Fruit fly (Drosophila melanogaster) whole organism, embryonic: Measurements from ENCODE around the gene CG14440.

Source experiments
- Abd-B ChIP-seq: fragments of 200-800 bp; sonication (Bioruptor generic); optimal IDR thresholded peaks from 2 replicates; lab custom pipeline; 2018; ENCODE audit warnings: missing biosample characterization, mild to moderate bottlenecking, missing genetic modification characterization, moderate library complexity
- Antp ChIP-seq: fragments of 200-800 bp; sonication (Bioruptor generic); optimal IDR thresholded peaks from 3 replicates; lab custom pipeline; 2016; ENCODE audit warnings: missing biosample characterization, missing genetic modification characterization
- Asciz ChIP-seq: fragments of 200-800 bp; sonication (Bioruptor generic); optimal IDR thresholded peaks from 2 replicates; lab custom pipeline; 2017; ENCODE audit warnings: missing biosample characterization, mild to moderate bottlenecking, missing genetic modification characterization, missing genetic modification reagents
- CG10147 ChIP-seq: fragments of 200-800 bp; sonication (Bioruptor generic); optimal IDR thresholded peaks from 2 replicates; lab custom pipeline; 2019; ENCODE audit warnings: missing biosample characterization, mild to moderate bottlenecking, missing genetic modification characterization, moderate library complexity
- CG10321 ChIP-seq: fragments of 200-800 bp; sonication (Bioruptor generic); IDR thresholded peaks from 2 replicates; pipeline ENCODE4 v1.3.6; 2022; ENCODE audit warnings: missing biosample characterization, missing genetic modification characterization
- CG10366 ChIP-seq: fragments of 200-800 bp; sonication (Bioruptor generic); IDR thresholded peaks from 2 replicates; pipeline ENCODE4 v1.3.6; 2022; ENCODE audit warnings: missing biosample characterization, missing genetic modification characterization
- CG11504 ChIP-seq: fragments of 200-800 bp; sonication (Bioruptor generic); optimal IDR thresholded peaks from 3 replicates; lab custom pipeline; 2019; ENCODE audit warnings: missing biosample characterization, mild to moderate bottlenecking, missing genetic modification characterization, moderate library complexity
- CG14014 ChIP-seq: fragments of 200-800 bp; sonication (Bioruptor generic); IDR thresholded peaks from 2 replicates; pipeline ENCODE4 v1.3.6; 2022; ENCODE audit warnings: missing biosample characterization, missing genetic modification characterization
- CG17328 ChIP-seq: fragments of 200-800 bp; sonication (Bioruptor generic); IDR thresholded peaks from 2 replicates; pipeline ENCODE4 v1.3.6; 2022; ENCODE audit warnings: missing biosample characterization, missing genetic modification characterization
- CG17359 ChIP-seq: fragments of 200-800 bp; sonication (Bioruptor generic); optimal IDR thresholded peaks from 3 replicates; lab custom pipeline; 2018; ENCODE audit warnings: missing biosample characterization, mild to moderate bottlenecking, missing genetic modification characterization, moderate library complexity
- CG18619 ChIP-seq: fragments of 200-800 bp; sonication (Bioruptor generic); optimal IDR thresholded peaks from 3 replicates; lab custom pipeline; 2017; ENCODE audit warnings: missing biosample characterization, mild to moderate bottlenecking, missing genetic modification characterization
- CG2199 ChIP-seq: fragments of 200-800 bp; sonication (Bioruptor generic); IDR thresholded peaks from 3 replicates; pipeline ENCODE4 v1.3.6; 2022; ENCODE audit warnings: missing biosample characterization, missing genetic modification characterization
- CG2875 ChIP-seq: fragments of 200-800 bp; sonication (Bioruptor generic); optimal IDR thresholded peaks from 2 replicates; lab custom pipeline; 2017; ENCODE audit warnings: missing biosample characterization, mild to moderate bottlenecking, missing genetic modification characterization, missing genetic modification reagents
- CG30403 ChIP-seq: fragments of 200-800 bp; sonication (Bioruptor generic); optimal IDR thresholded peaks from 3 replicates; lab custom pipeline; 2016; ENCODE audit warnings: missing biosample characterization, missing genetic modification characterization
- CG31388 ChIP-seq: fragments of 200-800 bp; sonication (Bioruptor generic); optimal IDR thresholded peaks from 2 replicates; lab custom pipeline; 2016; ENCODE audit warnings: missing biosample characterization, missing genetic modification characterization
- CG32772 ChIP-seq: fragments of 200-800 bp; sonication (Bioruptor generic); IDR thresholded peaks from 2 replicates; pipeline ENCODE4 v1.3.6; 2022; ENCODE audit warnings: missing biosample characterization, missing genetic modification characterization
- CG3281 ChIP-seq: fragments of 200-800 bp; sonication (Bioruptor generic); optimal IDR thresholded peaks from 3 replicates; lab custom pipeline; 2017; ENCODE audit warnings: missing biosample characterization, mild to moderate bottlenecking, missing genetic modification characterization
- CG4707 ChIP-seq: fragments of 200-800 bp; sonication (Bioruptor generic); optimal IDR thresholded peaks from 2 replicates; lab custom pipeline; 2018; ENCODE audit warnings: missing biosample characterization, mild to moderate bottlenecking, missing genetic modification characterization, moderate library complexity
- CG7372 ChIP-seq: fragments of 200-800 bp; sonication (Bioruptor generic); IDR thresholded peaks from 2 replicates; pipeline ENCODE4 v1.3.6; 2022; ENCODE audit warnings: missing biosample characterization, missing genetic modification characterization
- CG7839 ChIP-seq: fragments of 200-800 bp; sonication (Bioruptor generic); optimal IDR thresholded peaks from 3 replicates; lab custom pipeline; 2018; ENCODE audit warnings: missing biosample characterization, mild to moderate bottlenecking, missing genetic modification characterization, moderate library complexity
- CG8281 ChIP-seq: fragments of 200-800 bp; sonication (Bioruptor generic); optimal IDR thresholded peaks from 2 replicates; lab custom pipeline; 2018; ENCODE audit warnings: missing biosample characterization, mild to moderate bottlenecking, missing genetic modification characterization, moderate library complexity
- CG8359 ChIP-seq: fragments of 200-800 bp; sonication (Bioruptor generic); optimal IDR thresholded peaks from 2 replicates; lab custom pipeline; 2017; ENCODE audit warnings: missing biosample characterization, mild to moderate bottlenecking, missing genetic modification characterization, borderline replicate concordance
- CG8765 ChIP-seq: fragments of 200-800 bp; sonication (Bioruptor generic); IDR thresholded peaks from 2 replicates; pipeline ENCODE4 v1.3.6; 2022; ENCODE audit warnings: missing biosample characterization, missing genetic modification characterization
- Dbx ChIP-seq: fragments of 200-800 bp; sonication (Bioruptor generic); IDR thresholded peaks from 3 replicates; pipeline ENCODE4 v1.3.6; 2022; ENCODE audit warnings: missing biosample characterization, missing genetic modification characterization
- Dip2 ChIP-seq: fragments of 200-800 bp; sonication (Bioruptor generic); IDR thresholded peaks from 2 replicates; pipeline ENCODE4 v1.3.6; 2022; ENCODE audit warnings: missing biosample characterization, missing genetic modification characterization
- Fer1 ChIP-seq: fragments of 200-800 bp; sonication (Bioruptor generic); optimal IDR thresholded peaks from 2 replicates; lab custom pipeline; 2017; ENCODE audit warnings: missing biosample characterization, mild to moderate bottlenecking, missing genetic modification characterization
- Fer3 ChIP-seq: fragments of 200-800 bp; sonication (Bioruptor generic); optimal IDR thresholded peaks from 2 replicates; lab custom pipeline; 2018; ENCODE audit warnings: missing biosample characterization, mild to moderate bottlenecking, missing genetic modification characterization, moderate library complexity
- HHEX ChIP-seq: fragments of 200-800 bp; sonication (Bioruptor generic); optimal IDR thresholded peaks from 3 replicates; lab custom pipeline; 2017; ENCODE audit warnings: missing biosample characterization, mild to moderate bottlenecking, missing genetic modification characterization, missing genetic modification reagents
- Med ChIP-seq: fragments of 200-800 bp; sonication (Bioruptor generic); peaks from one replicate; lab custom pipeline; 2016; ENCODE audit warnings: missing biosample characterization, missing genetic modification characterization, mild to moderate bottlenecking, inconsistent platforms, moderate library complexity
- Nf-YC ChIP-seq: fragments of 200-800 bp; optimal IDR thresholded peaks from 3 replicates; lab custom pipeline; 2019; ENCODE audit warnings: missing biosample characterization, mild to moderate bottlenecking, missing genetic modification characterization, moderate library complexity
- Oli ChIP-seq: fragments of 200-800 bp; sonication (Bioruptor generic); optimal IDR thresholded peaks from 2 replicates; lab custom pipeline; 2018; ENCODE audit warnings: missing biosample characterization, mild to moderate bottlenecking, missing genetic modification characterization, moderate library complexity
- Sry-δ ChIP-seq: fragments of 200-800 bp; sonication (Bioruptor generic); optimal IDR thresholded peaks from 2 replicates; lab custom pipeline; 2016; ENCODE audit warnings: missing biosample characterization, missing genetic modification characterization
- Taf1 ChIP-seq: fragments of 200-800 bp; sonication (Bioruptor generic); IDR thresholded peaks from 2 replicates; pipeline ENCODE4 v1.3.6; 2022; ENCODE audit warnings: missing biosample characterization, missing genetic modification characterization
- danr ChIP-seq: fragments of 200-800 bp; sonication (Bioruptor generic); IDR thresholded peaks from 2 replicates; pipeline ENCODE4 v1.3.6; 2022; ENCODE audit warnings: missing biosample characterization, missing genetic modification characterization
- ems ChIP-seq: fragments of 200-800 bp; sonication (Bioruptor generic); optimal IDR thresholded peaks from 3 replicates; lab custom pipeline; 2016; ENCODE audit warnings: missing biosample characterization, missing genetic modification characterization
- ind ChIP-seq: fragments of 200-800 bp; sonication (Bioruptor generic); optimal IDR thresholded peaks from 3 replicates; lab custom pipeline; 2016; ENCODE audit warnings: missing biosample characterization, missing genetic modification characterization
- mam ChIP-seq: fragments of 200-800 bp; sonication (Bioruptor generic); optimal IDR thresholded peaks from 3 replicates; lab custom pipeline; 2016; ENCODE audit warnings: missing biosample characterization, missing genetic modification characterization
- mld ChIP-seq: fragments of 200-800 bp; sonication (Bioruptor generic); IDR thresholded peaks from 3 replicates; pipeline ENCODE4 v1.3.6; 2022; ENCODE audit warnings: missing biosample characterization, missing genetic modification characterization; ENCODE audit not compliant: partially characterized antibody
- nerfin-1 ChIP-seq: fragments of 200-800 bp; sonication (Bioruptor generic); optimal IDR thresholded peaks from 3 replicates; lab custom pipeline; 2019; ENCODE audit warnings: missing biosample characterization, mild to moderate bottlenecking, missing genetic modification characterization, moderate library complexity
- otp ChIP-seq: fragments of 200-800 bp; sonication (Bioruptor generic); IDR thresholded peaks from 3 replicates; pipeline ENCODE4, ENCODE4 v1.3.6; 2022; ENCODE audit warnings: missing biosample characterization, missing genetic modification characterization
- pfk ChIP-seq: fragments of 200-800 bp; sonication (Bioruptor generic); optimal IDR thresholded peaks from 2 replicates; lab custom pipeline; 2018; ENCODE audit warnings: missing biosample characterization, mild to moderate bottlenecking, missing genetic modification characterization, moderate library complexity
- pros ChIP-seq: fragments of 200-800 bp; sonication (Bioruptor generic); optimal IDR thresholded peaks from 3 replicates; lab custom pipeline; 2019; ENCODE audit warnings: missing biosample characterization, mild to moderate bottlenecking, missing genetic modification characterization, moderate library complexity
- row ChIP-seq: fragments of 200-800 bp; sonication (Bioruptor generic); IDR thresholded peaks from 3 replicates; pipeline ENCODE4 v1.3.6; 2022; ENCODE audit warnings: missing biosample characterization, missing genetic modification characterization
- scrt ChIP-seq: fragments of 200-800 bp; sonication (Bioruptor generic); optimal IDR thresholded peaks from 2 replicates; lab custom pipeline; 2018; ENCODE audit warnings: missing biosample characterization, mild to moderate bottlenecking, missing genetic modification characterization, moderate library complexity
- sens-2 ChIP-seq: fragments of 200-800 bp; sonication (Bioruptor generic); IDR thresholded peaks from 2 replicates; pipeline ENCODE4 v1.3.6; 2022; ENCODE audit warnings: missing biosample characterization, missing genetic modification characterization
- sim ChIP-seq: fragments of 200-800 bp; sonication (Bioruptor generic); IDR thresholded peaks from 2 replicates; pipeline ENCODE4 v1.3.6; 2022; ENCODE audit warnings: missing biosample characterization, missing genetic modification characterization
- tap ChIP-seq: fragments of 200-800 bp; optimal IDR thresholded peaks from 3 replicates; lab custom pipeline; 2019; ENCODE audit warnings: missing biosample characterization, mild to moderate bottlenecking, missing genetic modification characterization, moderate library complexity
- tin ChIP-seq: fragments of 200-800 bp; sonication (Bioruptor generic); optimal IDR thresholded peaks from 3 replicates; lab custom pipeline; 2016; ENCODE audit warnings: missing biosample characterization, missing genetic modification characterization
- zf30C ChIP-seq: fragments of 200-800 bp; sonication (Bioruptor generic); optimal IDR thresholded peaks from 3 replicates; lab custom pipeline; 2018; ENCODE audit warnings: missing biosample characterization, mild to moderate bottlenecking, missing genetic modification characterization

CG14440 gene

DNA sequence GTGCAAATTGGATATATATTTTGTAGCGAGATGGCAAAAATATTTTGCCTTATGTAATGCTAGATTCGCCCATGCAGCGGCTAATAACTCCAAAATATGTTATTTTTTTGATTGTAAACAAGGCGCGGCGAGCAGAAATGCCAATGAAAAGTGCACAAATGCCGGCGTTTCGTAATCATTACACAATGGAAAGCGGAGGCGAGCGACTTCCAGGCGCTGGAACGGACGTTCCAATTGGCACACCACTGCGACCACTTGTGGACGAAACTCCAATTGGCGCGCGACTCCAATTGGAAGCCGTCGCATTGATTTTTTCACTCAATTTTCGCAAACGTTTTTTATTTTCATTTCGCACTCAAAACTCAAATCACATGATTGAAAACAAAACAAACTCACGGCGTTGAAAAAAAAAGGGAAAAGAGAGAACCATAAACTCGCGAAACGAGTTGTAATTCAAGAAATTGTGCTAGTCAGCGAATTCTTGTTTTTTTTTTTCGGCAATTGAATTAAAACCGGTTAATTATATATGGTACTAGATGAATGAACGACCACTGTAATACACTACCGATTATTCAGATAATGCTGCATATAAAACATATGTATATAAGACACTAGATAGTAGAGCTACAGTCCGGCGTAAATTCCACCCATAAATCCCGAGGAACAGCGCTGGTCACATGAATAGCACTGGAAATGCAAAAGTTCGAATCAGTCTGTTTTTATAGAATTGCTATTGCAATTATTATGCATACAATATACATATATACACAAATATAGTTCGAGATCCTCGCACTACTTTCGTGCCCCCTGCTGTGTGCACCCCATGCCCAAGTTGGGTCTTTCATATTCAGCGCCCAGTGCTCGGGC lies 19.5 kb downstream of the CG14440 start, which contains the start of gene ND-ASHI (continued):
- TF ChIP-seq CG32772 (GFP tag; lab: Robert Waterston, UW) = peak; percentile 94
- peak; percentile 95 for TF ChIP-seq CG10366 (GFP tag; lab: Robert Waterston, UW)
- TF ChIP-seq Med = peak; percentile 99
- no peak for TF ChIP-seq Asciz (GFP tag; lab: Kevin White, UChicago)
- peak; percentile 98 for TF ChIP-seq Dbx (GFP tag; lab: Robert Waterston, UW)
- TF ChIP-seq ems (GFP tag; lab: Kevin White, UChicago) = peak; percentile 93
- no peak for TF ChIP-seq CG8281 (tag; lab: Kevin White, UChicago)
- peak; percentile 86 for TF ChIP-seq Antp (GFP tag; lab: Kevin White, UChicago)
- peak; percentile 92 for TF ChIP-seq CG11504 (tag; lab: Kevin White, UChicago)
- TF ChIP-seq pros (GFP tag; lab: Kevin White, UChicago) = no peak
- TF ChIP-seq ind (GFP tag; lab: Kevin White, UChicago) = peak; percentile 95
- peak; percentile 96 for TF ChIP-seq Fer1 (GFP tag; lab: Kevin White, UChicago)
- TF ChIP-seq CG7839 (tag; lab: Kevin White, UChicago) = peak; percentile 97
- TF ChIP-seq tap = peak; percentile 88
- peak; percentile 73 for TF ChIP-seq CG4707 (GFP tag; lab: Kevin White, UChicago)
- TF ChIP-seq Nf-YC (tag; lab: Kevin White, UChicago) = peak; percentile 71
- TF ChIP-seq Taf1 (GFP tag; lab: Robert Waterston, UW) = peak; percentile 96
- peak; percentile 77 for TF ChIP-seq sim (GFP tag; lab: Robert Waterston, UW)
- no peak for TF ChIP-seq mld (GFP tag; lab: Robert Waterston, UW)
- TF ChIP-seq CG10321 (GFP tag; lab: Robert Waterston, UW) = peak; percentile 65
- peak; percentile 97 for TF ChIP-seq CG3281 (GFP tag; lab: Kevin White, UChicago)
- TF ChIP-seq mam (GFP tag; lab: Kevin White, UChicago) = peak; percentile 95
- TF ChIP-seq CG8765 = peak; percentile 94
- peak; percentile 93 for TF ChIP-seq CG30403
- TF ChIP-seq Oli (tag; lab: Kevin White, UChicago) = peak; percentile 91
- TF ChIP-seq CG14014 (GFP tag; lab: Robert Waterston, UW) = peak; percentile 97
- TF ChIP-seq Abd-B (GFP tag; lab: Kevin White, UChicago) = peak; percentile 85
- TF ChIP-seq CG31388 (GFP tag; lab: Kevin White, UChicago) = peak; percentile 79
- TF ChIP-seq CG18619 (GFP tag; lab: Kevin White, UChicago) = peak; percentile 93
- TF ChIP-seq CG8359 (GFP tag; lab: Kevin White, UChicago) = peak; percentile 80
- peak; percentile 95 for TF ChIP-seq CG17359 (tag; lab: Kevin White, UChicago)
- TF ChIP-seq pfk (GFP tag; lab: Kevin White, UChicago) = no peak
- TF ChIP-seq otp (GFP tag; lab: Robert Waterston, UW) = peak; percentile 94
- peak; percentile 52 for TF ChIP-seq Sry-δ (GFP tag; lab: Kevin White, UChicago)
- peak; percentile 83 for TF ChIP-seq nerfin-1 (tag; lab: Kevin White, UChicago)
- peak; percentile 96 for TF ChIP-seq CG10147
- peak; percentile 96 for TF ChIP-seq Fer3 (tag; lab: Kevin White, UChicago)
- TF ChIP-seq HHEX (GFP tag; lab: Kevin White, UChicago) = peak; percentile 96
- TF ChIP-seq danr = peak; percentile 92
- peak; percentile 90 for TF ChIP-seq scrt (GFP tag; lab: Kevin White, UChicago)
- peak; percentile 90 for TF ChIP-seq CG2199 (GFP tag; lab: Robert Waterston, UW)
- peak; percentile 87 for TF ChIP-seq CG2875 (GFP tag; lab: Kevin White, UChicago)
- no peak for TF ChIP-seq Dip2 (GFP tag; lab: Robert Waterston, UW)
- TF ChIP-seq zf30C = no peak
- TF ChIP-seq tin (GFP tag; lab: Kevin White, UChicago) = peak; percentile 93
- peak; percentile 95 for TF ChIP-seq CG7372 (GFP tag; lab: Robert Waterston, UW)
- peak; percentile 95 for TF ChIP-seq sens-2 (GFP tag; lab: Robert Waterston, UW)
- peak; percentile 97 for TF ChIP-seq CG17328 (GFP tag; lab: Robert Waterston, UW)
- peak; percentile 95 for TF ChIP-seq row (GFP tag; lab: Robert Waterston, UW)
